Worm (Caenorhabditis elegans): ENCODE data around the gene dhhc-13.

Gene dhhc-13

DNA sequence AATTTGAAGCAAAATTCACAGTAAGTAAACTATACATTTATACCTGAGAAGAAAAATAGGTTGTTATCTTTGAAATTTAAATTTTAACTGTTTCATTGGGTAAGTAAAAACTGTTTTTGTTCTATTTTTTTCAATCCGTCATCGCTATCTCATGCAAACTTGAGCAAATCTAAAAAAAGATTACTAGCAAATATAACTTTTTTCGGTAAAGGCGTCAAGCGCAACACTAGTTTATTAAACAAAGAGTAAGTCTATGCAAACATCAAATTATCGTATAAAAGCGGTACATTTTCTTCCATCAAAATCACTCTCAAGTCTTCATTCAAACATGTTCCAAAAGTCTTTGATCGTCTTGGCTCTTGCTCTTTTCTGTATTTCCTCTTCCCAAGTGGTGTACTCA lies 21.9 kb upstream of the dhhc-13 start, which contains the start of gene nspb-6:
Gene nspb-6 (plus strand): TSS at position 301 of the 400 bp plus-strand sequence.
- TF ChIP-seq sptf-1 (tag; optimal IDR thresholded peaks at IDR 0.05) (no peak), pha-4 (tag; optimal IDR thresholded peaks at IDR 0.05) (no peak), elt-1 (tag; optimal IDR thresholded peaks at IDR 0.05; ENCODE audit: borderline replicate concordance, insufficient read depth) (no peak), drap-1 (GFP tag; optimal IDR thresholded peaks at IDR 0.05) (no peak), ceh-83 (GFP tag; optimal IDR thresholded peaks at IDR 0.05) (no peak), mep-1 (tag; optimal IDR thresholded peaks at IDR 0.05) (no peak), ceh-39 (tag; optimal IDR thresholded peaks at IDR 0.05) (no peak), ham-2 (GFP tag; optimal IDR thresholded peaks at IDR 0.05) (no peak), lin-13 (tag; optimal IDR thresholded peaks at IDR 0.05) (no peak), bed-3 (GFP tag; optimal IDR thresholded peaks at IDR 0.05) (no peak), tbx-8 (GFP tag; optimal IDR thresholded peaks at IDR 0.05) (no peak), unc-39 (tag; optimal IDR thresholded peaks at IDR 0.05) (no peak), mls-2 (tag; optimal IDR thresholded peaks at IDR 0.05) (no peak), hlh-1 (tag; optimal IDR thresholded peaks at IDR 0.05) (no peak), blmp-1 (tag; optimal IDR thresholded peaks at IDR 0.05) (no peak), zip-8 (tag; optimal IDR thresholded peaks at IDR 0.05) (no peak), snpc-4 (tag; optimal IDR thresholded peaks at IDR 0.05) (no peak), unc-120 (tag; optimal IDR thresholded peaks at IDR 0.05; ENCODE audit: poor library complexity, severe bottlenecking) (no peak)

DNA sequence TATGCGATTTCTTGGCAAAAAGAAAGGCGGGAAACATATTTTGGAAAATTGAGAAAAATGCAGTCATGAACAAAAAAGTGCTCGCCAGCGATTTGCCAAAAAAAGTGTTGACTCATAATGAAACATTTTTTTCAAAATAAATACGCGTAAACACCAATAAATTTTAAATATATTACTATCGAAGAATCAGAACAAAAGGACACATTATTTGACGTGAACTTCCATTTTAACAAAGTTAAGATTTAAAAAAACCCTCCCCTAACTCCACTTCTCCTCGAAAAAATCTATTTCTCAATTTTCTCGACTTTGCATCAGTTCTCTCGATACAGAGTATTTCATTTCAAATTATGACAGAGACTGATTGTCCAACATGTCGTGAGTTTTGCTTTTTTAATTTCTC lies 20.8 kb upstream of the dhhc-13 start, which contains the start of gene pck-3:
Gene pck-3 (plus strand): TSS at position 301 of the 400 bp plus-strand sequence.
- TF ChIP-seq lin-32 (GFP tag; optimal IDR thresholded peaks at IDR 0.05) (no peak), zip-8 (tag; optimal IDR thresholded peaks at IDR 0.05) (no peak), tbx-8 (GFP tag; optimal IDR thresholded peaks at IDR 0.05) (no peak), nhr-76 (tag; optimal IDR thresholded peaks at IDR 0.05) (no peak), cnd-1 (tag; optimal IDR thresholded peaks at IDR 0.05) (no peak), nhr-237 (tag; optimal IDR thresholded peaks at IDR 0.05) (no peak), nhr-28 (tag; optimal IDR thresholded peaks at IDR 0.05) (no peak), ceh-39 (tag; optimal IDR thresholded peaks at IDR 0.05) (no peak), unc-120 (tag; optimal IDR thresholded peaks at IDR 0.05; ENCODE audit: poor library complexity, severe bottlenecking) (no peak), mep-1 (tag; optimal IDR thresholded peaks at IDR 0.05) (no peak)

ce11 chrIV:5902730-5903129 lies 14.4 kb upstream of the dhhc-13 start:
- TF ChIP-seq nhr-76 (tag; optimal IDR thresholded peaks at IDR 0.05) (no peak), ceh-43 (GFP tag; optimal IDR thresholded peaks at IDR 0.05) (no peak), M03D4.4 (tag; optimal IDR thresholded peaks at IDR 0.05) (no peak), ces-1 (GFP tag; optimal IDR thresholded peaks at IDR 0.05) (peak; percentile 66), blmp-1 (tag; optimal IDR thresholded peaks at IDR 0.05) (no peak), unc-39 (tag; optimal IDR thresholded peaks at IDR 0.05) (no peak), mls-2 (tag; optimal IDR thresholded peaks at IDR 0.05) (no peak), ham-2 (GFP tag; optimal IDR thresholded peaks at IDR 0.05) (no peak)

ce11 chrIV:5903305-5903778 lies 13.8 kb upstream of the dhhc-13 start, which contains the start of gene H04M03.12:
TSS of gene H04M03.12 (minus strand) at chrIV:5903355.
- TF ChIP-seq mep-1 (tag; optimal IDR thresholded peaks at IDR 0.05) (no peak), blmp-1 (tag; optimal IDR thresholded peaks at IDR 0.05) (no peak), nhr-12 (tag; optimal IDR thresholded peaks at IDR 0.05) (no peak), mls-2 (tag; optimal IDR thresholded peaks at IDR 0.05) (no peak), lsy-2 (tag; optimal IDR thresholded peaks at IDR 0.05) (no peak)

DNA sequence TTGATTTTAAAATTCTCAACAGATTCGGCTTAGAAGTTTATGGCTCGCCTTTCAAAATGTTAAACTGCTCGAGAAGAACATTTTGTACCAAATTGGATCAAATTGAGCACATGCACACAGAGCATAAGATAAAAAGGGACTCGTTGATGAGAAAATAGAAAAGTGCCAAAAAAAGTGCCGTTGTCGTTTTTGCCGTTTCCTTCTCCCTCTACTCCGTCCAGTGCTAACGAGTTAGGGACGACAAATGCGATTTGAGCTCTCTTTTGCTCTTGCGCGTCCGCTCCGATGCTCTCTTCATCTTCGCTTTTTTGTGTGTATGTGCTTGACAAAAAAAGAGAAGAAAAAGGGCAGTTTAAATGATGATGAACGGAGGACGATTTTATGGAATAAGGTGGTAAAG lies 2.0 kb upstream of the dhhc-13 start:
- peak; percentile 76 for TF ChIP-seq ces-1 (GFP tag; optimal IDR thresholded peaks at IDR 0.05)
- no peak for TF ChIP-seq pha-4 (tag; optimal IDR thresholded peaks at IDR 0.05)

ce11 chrIV:5923112-5923511 lies 6.0 kb downstream of the dhhc-13 start:
- TF ChIP-seq mep-1 (tag; optimal IDR thresholded peaks at IDR 0.05): no peak
- peak; percentile 63 for TF ChIP-seq unc-62 (GFP tag; optimal IDR thresholded peaks at IDR 0.05)
